Worm (Caenorhabditis elegans): Measurements from ENCODE around the gene F48E3.2.

Gene F48E3.2

DNA sequence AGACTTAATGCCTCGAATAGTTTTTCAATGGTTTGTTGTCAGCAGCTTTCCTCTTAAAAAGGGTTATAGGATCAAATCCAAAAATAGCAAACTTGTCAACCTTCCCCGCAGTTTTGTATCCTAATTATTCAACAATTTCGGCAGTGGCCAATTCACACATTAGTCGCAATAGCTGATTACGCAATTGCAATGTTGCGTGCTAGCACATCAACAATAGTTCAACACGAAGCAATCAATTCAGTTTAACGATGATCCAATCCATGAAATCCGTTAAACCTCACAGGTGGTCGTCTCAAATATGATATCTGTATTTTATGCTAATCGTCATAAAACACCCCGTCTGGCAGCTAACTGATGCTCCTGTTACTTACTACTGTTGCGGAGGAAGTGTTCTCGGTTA is 40.3 kb downstream of the F48E3.2 start:
- no peak for TF ChIP-seq W03F9.2 (tag; optimal IDR thresholded peaks at IDR 0.05)
- no peak for TF ChIP-seq him-1 (tag; optimal IDR thresholded peaks at IDR 0.05)
- TF ChIP-seq dao-5 (tag; optimal IDR thresholded peaks at IDR 0.05): no peak

DNA sequence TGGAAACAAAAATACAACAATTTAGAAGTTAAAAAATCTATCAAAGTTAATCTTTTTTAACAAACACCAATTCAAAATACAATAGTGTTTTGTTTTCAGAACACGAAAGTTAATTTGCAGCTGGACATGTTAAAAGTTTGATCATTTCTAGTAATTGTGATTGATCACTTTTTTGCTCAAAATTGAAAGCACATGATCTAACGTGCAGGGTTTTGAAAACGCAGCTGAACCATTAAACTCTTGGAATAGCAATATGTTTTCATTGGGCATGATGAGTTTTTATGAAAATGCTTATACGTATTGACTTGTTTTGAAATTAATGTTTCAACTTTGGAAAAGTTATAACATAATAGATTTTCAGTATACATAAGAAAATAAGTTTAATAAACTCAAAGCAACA is 45.6 kb downstream of the F48E3.2 start:
- TF ChIP-seq W03F9.2 (tag; optimal IDR thresholded peaks at IDR 0.05): no peak
- no peak for TF ChIP-seq him-1 (tag; optimal IDR thresholded peaks at IDR 0.05)
- TF ChIP-seq dao-5 (tag; optimal IDR thresholded peaks at IDR 0.05): no peak

DNA sequence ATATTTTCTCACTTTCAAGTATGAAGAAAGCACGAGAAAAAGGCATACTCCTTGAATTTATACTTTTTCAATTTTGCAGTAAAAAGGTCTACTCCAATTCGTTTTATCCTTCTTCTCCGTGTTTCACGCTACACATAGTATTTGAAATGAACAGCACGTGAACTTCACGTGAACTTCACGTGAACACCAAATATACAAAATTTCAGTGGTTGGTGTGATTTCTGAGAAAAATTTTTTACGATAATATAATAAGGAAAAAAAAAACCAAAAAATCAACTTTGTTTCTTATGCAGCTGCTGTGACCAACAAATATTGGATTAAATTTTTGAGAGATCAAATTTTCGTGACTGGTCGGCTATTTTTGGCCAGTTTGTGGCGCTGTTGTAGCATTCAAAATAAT is 46.4 kb downstream of the F48E3.2 start:
- no peak for TF ChIP-seq W03F9.2 (tag; optimal IDR thresholded peaks at IDR 0.05)
- no peak for TF ChIP-seq dao-5 (tag; optimal IDR thresholded peaks at IDR 0.05)
- TF ChIP-seq him-1 (tag; optimal IDR thresholded peaks at IDR 0.05): no peak

DNA sequence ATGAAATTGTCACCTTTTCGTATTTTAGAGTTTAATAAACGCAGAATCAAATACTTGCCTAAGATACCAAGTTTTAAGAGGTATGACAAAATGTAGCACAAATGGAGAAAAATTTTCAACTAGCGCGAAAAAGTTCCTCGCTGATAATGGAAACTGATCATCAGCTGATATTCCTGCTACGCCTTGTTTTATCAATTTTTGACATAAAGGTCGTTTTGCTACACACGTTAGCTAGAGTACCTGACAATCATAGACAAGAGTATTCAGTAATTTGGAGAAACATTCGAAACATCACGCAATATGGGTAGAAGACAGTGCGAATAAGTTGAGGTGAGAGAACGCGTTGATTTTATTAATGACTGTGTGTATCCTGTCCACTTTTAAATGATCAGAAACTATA is 47.2 kb downstream of the F48E3.2 start:
- TF ChIP-seq dao-5 (tag; optimal IDR thresholded peaks at IDR 0.05) (no peak), him-1 (tag; optimal IDR thresholded peaks at IDR 0.05) (no peak), W03F9.2 (tag; optimal IDR thresholded peaks at IDR 0.05) (no peak)

DNA sequence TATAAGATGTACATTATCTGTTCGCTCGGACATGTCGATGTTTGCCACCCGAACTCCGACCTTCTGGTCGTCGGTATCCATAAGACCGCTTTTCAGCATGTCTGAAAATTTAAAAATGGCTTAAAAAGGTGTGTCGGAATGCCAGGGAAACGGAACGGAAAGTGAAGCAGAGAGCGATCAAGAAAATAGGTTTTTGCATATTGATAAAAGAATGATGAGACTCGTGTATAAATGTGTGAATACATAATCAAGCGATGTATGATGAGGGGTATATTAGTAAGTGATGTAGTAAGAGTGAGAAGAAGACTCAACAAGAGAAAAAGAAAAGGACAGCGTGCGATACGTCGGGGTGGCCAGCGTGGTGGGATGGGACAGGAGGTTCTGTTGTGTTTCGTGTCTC is 50.4 kb downstream of the F48E3.2 start, which contains the start of gene acl-12:
Gene acl-12, minus strand, starts transcription at position 101 of the 400 bp plus-strand sequence.
- TF ChIP-seq dao-5 (tag; optimal IDR thresholded peaks at IDR 0.05): no peak
- TF ChIP-seq him-1 (tag; optimal IDR thresholded peaks at IDR 0.05): no peak
- no peak for TF ChIP-seq W03F9.2 (tag; optimal IDR thresholded peaks at IDR 0.05)

All from whole organism, L4/young adult.